Worm (Caenorhabditis elegans) whole organism, L2 larva: ENCODE data around the gene mua-3.

Experiments used
- C34F6.9 ChIP-seq: fragments of 150-350 bp; optimal IDR thresholded peaks from 2 replicates; lab custom pipeline; 2014; ENCODE audit warnings: missing biosample characterization, missing genetic modification characterization
- F13H6.1 ChIP-seq: sonication (generic microtip); optimal IDR thresholded peaks from 2 replicates; lab custom pipeline; 2016; ENCODE audit warnings: missing genetic modification characterization, missing compliant biosample characterization
- R02D3.7 ChIP-seq: fragments of 150-350 bp; optimal IDR thresholded peaks from 2 replicates; lab custom pipeline; 2014; ENCODE audit warnings: missing biosample characterization, missing genetic modification characterization
- Y55F3AM.14 ChIP-seq: fragments of 200-800 bp; sonication (Bioruptor generic); optimal IDR thresholded peaks from 2 replicates; lab custom pipeline; 2018; ENCODE audit warnings: mild to moderate bottlenecking, missing genetic modification characterization, missing compliant biosample characterization
- ZK546.5 ChIP-seq: sonication (generic microtip); optimal IDR thresholded peaks from 2 replicates; lab custom pipeline; 2017; ENCODE audit warnings: missing biosample characterization, missing genetic modification characterization
- alr-1 ChIP-seq: fragments of 150-350 bp; optimal IDR thresholded peaks from 2 replicates; lab custom pipeline; 2014; ENCODE audit warnings: missing biosample characterization, missing genetic modification characterization
- aly-2 ChIP-seq: fragments of 150-350 bp; optimal IDR thresholded peaks from 2 replicates; lab custom pipeline; 2014; ENCODE audit warnings: missing biosample characterization, missing genetic modification characterization
- ama-1 ChIP-seq: fragments of 150-350 bp; optimal IDR thresholded peaks from 2 replicates; lab custom pipeline; 2018; ENCODE audit warnings: inconsistent platforms
- blmp-1 ChIP-seq: sonication (generic microtip); optimal IDR thresholded peaks from 2 replicates; lab custom pipeline; 2017; ENCODE audit warnings: missing genetic modification characterization, mild to moderate bottlenecking, missing compliant biosample characterization, antibody characterized with exemption, moderate library complexity; ENCODE audit not compliant: insufficient read depth
- ceh-16 ChIP-seq: fragments of 150-350 bp; optimal IDR thresholded peaks from 2 replicates; lab custom pipeline; 2014; ENCODE audit warnings: missing biosample characterization, missing genetic modification characterization
- crh-2 ChIP-seq: sonication (generic microtip); optimal IDR thresholded peaks from 2 replicates; lab custom pipeline; 2017; ENCODE audit warnings: missing biosample characterization, missing genetic modification characterization
- dmd-4 ChIP-seq: sonication (generic microtip); optimal IDR thresholded peaks from 2 replicates; lab custom pipeline; 2017; ENCODE audit warnings: missing biosample characterization, missing genetic modification characterization
- egl-27 ChIP-seq: sonication (generic microtip); optimal IDR thresholded peaks from 3 replicates; lab custom pipeline; 2017; ENCODE audit warnings: missing biosample characterization, missing genetic modification reagents, missing genetic modification characterization
- elt-1 ChIP-seq: fragments of 150-350 bp; optimal IDR thresholded peaks from 2 replicates; lab custom pipeline; 2014; ENCODE audit warnings: missing biosample characterization, missing genetic modification characterization
- elt-3 ChIP-seq: sonication (generic microtip); optimal IDR thresholded peaks from 2 replicates; lab custom pipeline; 2017; ENCODE audit warnings: missing biosample characterization, missing genetic modification characterization
- fos-1 ChIP-seq: fragments of 150-350 bp; optimal IDR thresholded peaks from 2 replicates; lab custom pipeline; 2014; ENCODE audit warnings: missing biosample characterization, missing genetic modification characterization
- gmeb-1 ChIP-seq: fragments of 150-350 bp; optimal IDR thresholded peaks from 2 replicates; lab custom pipeline; 2014; ENCODE audit warnings: missing biosample characterization, missing genetic modification characterization
- lin-11 ChIP-seq: fragments of 150-350 bp; sonication (generic microtip); optimal IDR thresholded peaks from 2 replicates; lab custom pipeline; 2014; ENCODE audit warnings: missing biosample characterization, missing genetic modification characterization, inconsistent platforms, mixed read lengths
- lin-13 ChIP-seq: fragments of 150-350 bp; optimal IDR thresholded peaks from 2 replicates; lab custom pipeline; 2014; ENCODE audit warnings: missing biosample characterization, missing genetic modification reagents, missing genetic modification characterization
- lin-39 ChIP-seq: fragments of 150-350 bp; optimal IDR thresholded peaks from 2 replicates; lab custom pipeline; 2014; ENCODE audit warnings: missing biosample characterization, missing genetic modification reagents, missing genetic modification characterization
- lsy-2 ChIP-seq, 2 experiments: fragments of 150-350 bp in 1 of 2; sonication (generic microtip) in 1 of 2; optimal IDR thresholded peaks; 2 replicates each; lab custom pipeline; 2014 to 2017; ENCODE audit warnings: missing biosample characterization in 2 of 2, missing genetic modification characterization in 2 of 2
- mab-5 ChIP-seq: fragments of 150-350 bp; optimal IDR thresholded peaks from 2 replicates; lab custom pipeline; 2014; ENCODE audit warnings: missing biosample characterization, missing genetic modification characterization
- mbf-1 ChIP-seq: sonication (generic microtip); optimal IDR thresholded peaks from 2 replicates; lab custom pipeline; 2017; ENCODE audit warnings: missing biosample characterization, missing genetic modification characterization
- mdl-1 ChIP-seq, 2 experiments: fragments of 150-350 bp in 1 of 2; sonication (generic microtip) in 1 of 2; optimal IDR thresholded peaks; 2 replicates each; lab custom pipeline; 2017; ENCODE audit warnings: missing biosample characterization in 2 of 2, missing genetic modification characterization in 2 of 2
- nhr-10 ChIP-seq: sonication (generic microtip); optimal IDR thresholded peaks from 2 replicates; lab custom pipeline; 2017; ENCODE audit warnings: missing biosample characterization, missing genetic modification characterization
- nhr-11 ChIP-seq: fragments of 150-350 bp; optimal IDR thresholded peaks from 2 replicates; lab custom pipeline; 2014; ENCODE audit warnings: missing biosample characterization, missing genetic modification characterization
- nhr-12 ChIP-seq: fragments of 150-350 bp; optimal IDR thresholded peaks from 2 replicates; lab custom pipeline; 2014; ENCODE audit warnings: missing biosample characterization, missing genetic modification characterization
- nhr-129 ChIP-seq: fragments of 150-350 bp; optimal IDR thresholded peaks from 2 replicates; lab custom pipeline; 2014; ENCODE audit warnings: missing biosample characterization, missing genetic modification characterization
- nhr-21 ChIP-seq: fragments of 150-350 bp; optimal IDR thresholded peaks from 2 replicates; lab custom pipeline; 2014; ENCODE audit warnings: missing biosample characterization, missing genetic modification characterization
- nhr-23 ChIP-seq: fragments of 150-350 bp; optimal IDR thresholded peaks from 2 replicates; lab custom pipeline; 2014; ENCODE audit warnings: missing biosample characterization, missing genetic modification reagents, missing genetic modification characterization
- nhr-25 ChIP-seq: fragments of 150-350 bp; sonication (generic microtip); optimal IDR thresholded peaks from 3 replicates; lab custom pipeline; 2014; ENCODE audit warnings: missing biosample characterization, missing genetic modification characterization
- nhr-6 ChIP-seq: fragments of 150-350 bp; optimal IDR thresholded peaks from 2 replicates; lab custom pipeline; 2014; ENCODE audit warnings: missing biosample characterization, missing genetic modification characterization
- nhr-77 ChIP-seq: fragments of 150-350 bp; optimal IDR thresholded peaks from 2 replicates; lab custom pipeline; 2014; ENCODE audit warnings: missing biosample characterization, missing genetic modification characterization
- peb-1 ChIP-seq: fragments of 150-350 bp; optimal IDR thresholded peaks from 2 replicates; lab custom pipeline; 2014; ENCODE audit warnings: missing biosample characterization, missing genetic modification characterization
- sem-4 ChIP-seq: fragments of 150-350 bp; optimal IDR thresholded peaks from 2 replicates; lab custom pipeline; 2014; ENCODE audit warnings: missing biosample characterization, missing genetic modification reagents, missing genetic modification characterization
- skn-1 ChIP-seq: sonication (generic microtip); optimal IDR thresholded peaks from 2 replicates; lab custom pipeline; 2017; ENCODE audit warnings: missing biosample characterization, missing genetic modification characterization
- sma-3 ChIP-seq: sonication (generic microtip); optimal IDR thresholded peaks from 2 replicates; lab custom pipeline; 2016; ENCODE audit warnings: missing genetic modification reagents, missing genetic modification characterization, missing compliant biosample characterization
- sma-9 ChIP-seq, 2 experiments: fragments of 150-350 bp in 1 of 2; sonication (generic microtip) in 1 of 2; optimal IDR thresholded peaks; 2 replicates each; lab custom pipeline; 2014 to 2016; ENCODE audit warnings: missing genetic modification characterization in 2 of 2, mild to moderate bottlenecking in 1 of 2, missing biosample characterization in 1 of 2, missing compliant biosample characterization in 1 of 2, missing genetic modification reagents in 1 of 2, moderate library complexity in 1 of 2
- snpc-4 ChIP-seq: fragments of 150-350 bp; optimal IDR thresholded peaks from 2 replicates; lab custom pipeline; 2014; ENCODE audit warnings: missing biosample characterization, missing genetic modification characterization
- unc-39 ChIP-seq: fragments of 150-350 bp; optimal IDR thresholded peaks from 2 replicates; lab custom pipeline; 2014; ENCODE audit warnings: missing biosample characterization, missing genetic modification characterization
- unc-55 ChIP-seq: fragments of 150-350 bp; sonication (generic microtip); optimal IDR thresholded peaks from 3 replicates; lab custom pipeline; 2014; ENCODE audit warnings: missing biosample characterization, missing genetic modification reagents, missing genetic modification characterization
- unc-62 ChIP-seq: fragments of 150-350 bp; optimal IDR thresholded peaks from 2 replicates; lab custom pipeline; 2014; ENCODE audit warnings: missing biosample characterization, missing genetic modification reagents, missing genetic modification characterization
- zag-1 ChIP-seq: fragments of 150-350 bp; optimal IDR thresholded peaks from 2 replicates; lab custom pipeline; 2014; ENCODE audit warnings: missing biosample characterization, missing genetic modification characterization
- ztf-1 ChIP-seq: fragments of 200-800 bp; sonication (Bioruptor generic); conservative IDR thresholded peaks from 2 replicates; pipeline ENCODE4 v1.3.6; 2022; ENCODE audit warnings: missing genetic modification characterization, missing compliant biosample characterization
- ztf-11 ChIP-seq: sonication (generic microtip); optimal IDR thresholded peaks from 2 replicates; lab custom pipeline; 2017; ENCODE audit warnings: missing biosample characterization, missing genetic modification characterization
- ztf-4 ChIP-seq: fragments of 150-350 bp; optimal IDR thresholded peaks from 2 replicates; lab custom pipeline; 2014; ENCODE audit warnings: missing biosample characterization, missing genetic modification characterization

The mua-3 gene

DNA sequence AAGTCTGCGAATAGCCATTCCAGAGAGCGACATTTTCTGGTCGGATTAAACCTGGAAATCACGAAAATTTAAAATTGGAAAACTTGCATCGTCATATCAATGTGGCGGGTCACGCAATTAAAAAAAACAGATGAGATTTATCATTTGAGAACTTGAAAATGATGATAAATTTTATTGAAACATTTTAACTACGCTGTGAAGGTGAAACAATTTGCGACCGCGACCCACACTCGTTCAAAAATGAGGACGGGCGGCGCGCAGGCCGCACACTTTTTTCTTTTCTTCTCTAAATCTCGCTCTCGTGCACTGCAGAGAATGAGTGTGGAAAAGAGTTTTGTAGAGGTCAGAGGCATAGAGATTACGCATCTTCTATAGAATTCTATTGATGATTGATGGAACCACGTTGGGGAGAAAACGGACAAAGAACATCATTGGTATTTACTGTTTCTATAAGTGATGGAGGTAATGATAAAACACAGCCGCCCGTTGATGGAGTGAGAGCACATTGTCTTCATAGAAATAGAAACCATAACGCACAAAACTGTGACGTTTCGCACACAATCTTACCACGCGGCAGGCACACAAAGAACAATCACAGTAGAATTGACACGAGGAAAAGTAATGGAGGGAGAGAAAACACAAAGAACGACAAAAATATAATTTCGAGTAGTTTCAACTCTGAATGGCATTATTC is 56.2 kb downstream of the mua-3 start, which contains the start of gene cts-1:
Gene cts-1, minus strand, starts transcription at position 51 of the 694 bp plus-strand sequence.
- TF ChIP-seq fos-1 (tag; lab: Kevin White, UChicago): peak; percentile 85
- TF ChIP-seq mbf-1 (tag; lab: Kevin White, UChicago): no peak
- TF ChIP-seq dmd-4: no peak
- peak; percentile 36 for TF ChIP-seq mab-5 (tag; lab: Kevin White, UChicago)
- TF ChIP-seq lsy-2 (tag; optimal IDR thresholded peaks at IDR 0.05; lab: Kevin White, UChicago): peak; percentile 59 to 92
- TF ChIP-seq nhr-11: no peak
- peak; percentile 50 for TF ChIP-seq zag-1
- TF ChIP-seq ama-1 (lab: Kevin White, UChicago): peak; percentile 76
- TF ChIP-seq ztf-4 (tag; lab: Kevin White, UChicago): peak; percentile 77
- TF ChIP-seq crh-2 (tag; lab: Kevin White, UChicago): peak; percentile 96
- TF ChIP-seq blmp-1 (tag; lab: Kevin White, UChicago): peak; percentile 71
- TF ChIP-seq sma-3 (GFP tag; lab: Kevin White, UChicago): peak; percentile 90
- peak; percentile 48 for TF ChIP-seq snpc-4 (tag; lab: Kevin White, UChicago)
- no peak for TF ChIP-seq lin-39 (tag; lab: Kevin White, UChicago)
- peak; percentile 84 for TF ChIP-seq C34F6.9
- peak; percentile 15 for TF ChIP-seq nhr-6 (tag; lab: Kevin White, UChicago)
- TF ChIP-seq ZK546.5 (tag; lab: Kevin White, UChicago): no peak
- TF ChIP-seq gmeb-1: peak; percentile 58
- no peak for TF ChIP-seq unc-39
- TF ChIP-seq lin-13 (GFP tag; lab: Kevin White, UChicago): peak; percentile 80
- peak; percentile 86 for TF ChIP-seq F13H6.1
- TF ChIP-seq mdl-1 (tag; optimal IDR thresholded peaks at IDR 0.05; lab: Kevin White, UChicago): peak; percentile 42 to 85
- TF ChIP-seq lin-11: peak; percentile 26
- peak; percentile 84 for TF ChIP-seq nhr-129
- no peak for TF ChIP-seq elt-3 (tag; lab: Kevin White, UChicago)
- no peak for TF ChIP-seq ztf-11
- TF ChIP-seq nhr-25: peak; percentile 88
- TF ChIP-seq nhr-21 (tag; lab: Kevin White, UChicago): peak; percentile 91
- peak; percentile 41 for TF ChIP-seq sem-4 (tag; lab: Kevin White, UChicago)
- TF ChIP-seq unc-55 (GFP tag; lab: Kevin White, UChicago): peak; percentile 68
- TF ChIP-seq, all 48 proteins: peak for 22

DNA sequence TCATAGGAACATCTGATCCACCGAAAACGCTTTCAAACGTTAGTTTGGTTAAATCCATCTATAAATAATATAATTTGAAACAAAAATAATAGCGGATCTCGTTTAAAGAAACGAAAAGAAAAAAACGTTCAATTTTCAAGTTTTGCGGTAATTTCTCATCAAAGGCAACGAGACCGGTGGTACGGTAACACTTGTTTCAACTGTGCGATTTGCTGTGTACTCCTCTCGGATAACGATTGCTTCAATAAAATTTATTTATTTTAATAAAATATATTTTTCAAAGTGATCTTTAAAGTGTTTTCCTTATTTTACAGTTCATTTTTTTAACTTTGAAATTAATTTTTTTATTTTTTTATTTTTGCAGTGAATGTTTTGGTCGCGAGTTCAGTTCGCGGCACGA is 58.1 kb downstream of the mua-3 start, which contains the start of the genes rde-4 and cox-14:
Gene rde-4, minus strand, starts transcription at position 60 of the 400 bp plus-strand sequence.
Gene cox-14, plus strand, starts transcription at position 356 of the 400 bp plus-strand sequence.
- TF ChIP-seq nhr-11: no peak
- TF ChIP-seq nhr-21 (tag; lab: Kevin White, UChicago): peak; percentile 74
- TF ChIP-seq nhr-6 (tag; lab: Kevin White, UChicago): peak; percentile 60
- TF ChIP-seq lin-11: peak; percentile 61
- no peak for TF ChIP-seq elt-3 (tag; lab: Kevin White, UChicago)
- peak; percentile 2 for TF ChIP-seq skn-1 (tag; lab: Kevin White, UChicago)
- TF ChIP-seq C34F6.9: peak; percentile 91
- no peak for TF ChIP-seq Y55F3AM.14 (GFP tag; lab: Kevin White, UChicago)
- no peak for TF ChIP-seq mbf-1 (tag; lab: Kevin White, UChicago)
- TF ChIP-seq fos-1 (tag; lab: Kevin White, UChicago): peak; percentile 60
- TF ChIP-seq unc-55 (GFP tag; lab: Kevin White, UChicago): peak; percentile 98
- no peak for TF ChIP-seq dmd-4
- TF ChIP-seq nhr-23 (tag; lab: Kevin White, UChicago): no peak
- peak; percentile 25 for TF ChIP-seq ceh-16
- peak; percentile 55 for TF ChIP-seq snpc-4 (tag; lab: Kevin White, UChicago)
- no peak for TF ChIP-seq unc-62 (GFP tag; lab: Kevin White, UChicago)
- TF ChIP-seq egl-27 (tag; lab: Kevin White, UChicago): no peak
- TF ChIP-seq alr-1 (tag; lab: Kevin White, UChicago): no peak
- peak; percentile 81 for TF ChIP-seq sma-3 (GFP tag; lab: Kevin White, UChicago)
- no peak for TF ChIP-seq unc-39
- peak; percentile 59 for TF ChIP-seq mab-5 (tag; lab: Kevin White, UChicago)
- no peak for TF ChIP-seq nhr-10 (tag; lab: Kevin White, UChicago)
- TF ChIP-seq nhr-12 (tag; lab: Kevin White, UChicago): no peak
- no peak for TF ChIP-seq lin-39 (tag; lab: Kevin White, UChicago)
- peak; percentile 72 for TF ChIP-seq sem-4 (tag; lab: Kevin White, UChicago)
- TF ChIP-seq ztf-11: no peak
- peak; percentile 41 for TF ChIP-seq ama-1 (lab: Kevin White, UChicago)
- TF ChIP-seq sma-9 (GFP tag; optimal IDR thresholded peaks at IDR 0.05; lab: Kevin White, UChicago): no peak
- no peak for TF ChIP-seq sma-9 (tag; optimal IDR thresholded peaks at IDR 0.05; lab: Kevin White, UChicago)
- TF ChIP-seq peb-1: no peak
- TF ChIP-seq nhr-77 (tag; lab: Kevin White, UChicago): no peak
- TF ChIP-seq ztf-1 (GFP tag; lab: Robert Waterston, UW): no peak
- TF ChIP-seq nhr-129: peak; percentile 65
- TF ChIP-seq aly-2: no peak
- peak; percentile 97 to 99 for TF ChIP-seq lsy-2 (tag; optimal IDR thresholded peaks at IDR 0.05; lab: Kevin White, UChicago)
- TF ChIP-seq zag-1: no peak
- peak in 1 of 2 experiments; percentile 54 for TF ChIP-seq mdl-1 (tag; optimal IDR thresholded peaks at IDR 0.05; lab: Kevin White, UChicago)
- TF ChIP-seq lin-13 (GFP tag; lab: Kevin White, UChicago): peak; percentile 90
- peak; percentile 91 for TF ChIP-seq gmeb-1
- TF ChIP-seq crh-2 (tag; lab: Kevin White, UChicago): peak; percentile 90
- peak; percentile 19 for TF ChIP-seq blmp-1 (tag; lab: Kevin White, UChicago)
- peak; percentile 66 for TF ChIP-seq F13H6.1
- no peak for TF ChIP-seq elt-1
- TF ChIP-seq ztf-4 (tag; lab: Kevin White, UChicago): peak; percentile 1
- TF ChIP-seq R02D3.7 (tag; lab: Kevin White, UChicago): peak; percentile 5
